Worm (Caenorhabditis elegans) whole organism, young adult: ENCODE results near the gene ZK1010.10.

ENCODE experiments used
- attf-3 ChIP-seq: fragments of 200-800 bp; sonication (Bioruptor generic); conservative IDR thresholded peaks from 2 replicates; pipeline ENCODE4 v1.3.6; 2022; ENCODE audit warnings: missing genetic modification reagents, missing genetic modification characterization, missing compliant biosample characterization
- snpc-4 ChIP-seq, 5 experiments: fragments of 150-350 bp in 1 of 5; sonication (generic microtip) in 4 of 5; optimal IDR thresholded peaks; 2 replicates each; lab custom pipeline; 2014 to 2018; ENCODE audit warnings: missing genetic modification characterization in 5 of 5, missing biosample characterization in 3 of 5, antibody characterized with exemption in 2 of 5, mild to moderate bottlenecking in 2 of 5, missing compliant biosample characterization in 2 of 5, missing genotype in 2 of 5, moderate library complexity in 2 of 5, missing genetic modification reagents in 1 of 5

- TF ChIP-seq attf-3 (GFP tag; lab: Robert Waterston, UW) (no peak), snpc-4 (GFP tag; optimal IDR thresholded peaks at IDR 0.05; lab: Kevin White, UChicago) (no peak), snpc-4 (tag; optimal IDR thresholded peaks at IDR 0.05; lab: Kevin White, UChicago) (no peak)
These were observed 49.6 kb upstream of the ZK1010.10 start for ce11 chrIII:12952615-12953014.
